Fruit fly (Drosophila melanogaster) whole organism, adult: ENCODE measurements around the gene TwdlG.

Experiments
- CG12768 ChIP-seq: fragments of 200-800 bp; sonication (Bioruptor generic); optimal IDR thresholded peaks from 2 replicates; lab custom pipeline; 2017; ENCODE audit warnings: missing biosample characterization, missing genetic modification characterization, mild to moderate bottlenecking, moderate library complexity, missing genetic modification reagents
- CG33017 ChIP-seq: fragments of 200-800 bp; sonication (Bioruptor generic); optimal IDR thresholded peaks from 2 replicates; lab custom pipeline; 2018; ENCODE audit warnings: missing biosample characterization, mild to moderate bottlenecking, missing genetic modification characterization, moderate library complexity
- CG5204 ChIP-seq: fragments of 200-800 bp; sonication (Bioruptor generic); optimal IDR thresholded peaks from 2 replicates; lab custom pipeline; 2016; ENCODE audit warnings: missing biosample characterization, missing genetic modification characterization
- Clk ChIP-seq: fragments of 200-800 bp; sonication (Bioruptor generic); optimal IDR thresholded peaks from 2 replicates; lab custom pipeline; 2017; ENCODE audit warnings: missing biosample characterization, missing genetic modification characterization
- Crg-1 ChIP-seq: fragments of 200-800 bp; sonication (Bioruptor generic); optimal IDR thresholded peaks from 2 replicates; lab custom pipeline; 2016; ENCODE audit warnings: missing biosample characterization, missing genetic modification characterization
- pad ChIP-seq: fragments of 200-800 bp; sonication (Bioruptor generic); optimal IDR thresholded peaks from 3 replicates; lab custom pipeline; 2017; ENCODE audit warnings: missing biosample characterization, missing genetic modification characterization, mild to moderate bottlenecking, moderate library complexity, missing genetic modification reagents

dm6 chr3R:4215264-4215993 lies 35.7 kb downstream of the TwdlG start, which contains the start of gene CG14636:
- TF ChIP-seq pad (GFP tag; lab: Kevin White, UChicago) (no peak), Clk (GFP tag; lab: Kevin White, UChicago) (no peak), CG33017 (tag; lab: Kevin White, UChicago) (no peak), CG12768 (GFP tag; lab: Kevin White, UChicago) (no peak), CG5204 (GFP tag; lab: Kevin White, UChicago) (no peak), Crg-1 (GFP tag; lab: Kevin White, UChicago) (no peak)
